Fruit fly (Drosophila melanogaster) S2 (cell line): Measurements from ENCODE around the gene AlkB.

ENCODE experiments used
- CG8478 ChIP-seq: fragments of >200 bp; optimal IDR thresholded peaks from 2 replicates; lab custom pipeline; 2018
- CTCF ChIP-seq, 2 experiments: fragments of >200 bp; optimal IDR thresholded peaks; 2 replicates each; lab custom pipeline; 2018

dm6 chrX:15857601-15858284 lies 1.5 kb downstream of the AlkB start, which contains the start of the genes CG46440 and Myb:
- TF ChIP-seq CTCF (optimal IDR thresholded peaks at IDR 0.05; lab: Kevin White, UChicago): peak; percentile 3 to 25
- TF ChIP-seq CG8478: no peak
